Fruit fly (Drosophila melanogaster) whole organism, embryonic: ENCODE measurements around the gene cic.
A peak's percentile ranks its signal among the peaks of the same experiment; 100 is the strongest.

Source experiments
- Adf1 ChIP-seq: fragments of 200-800 bp; sonication (Bioruptor generic); IDR thresholded peaks from 2 replicates; pipeline ENCODE4 v1.3.6; 2022; ENCODE audit warnings: missing biosample characterization, missing genetic modification characterization
- Atf6 ChIP-seq: fragments of 200-800 bp; sonication (Bioruptor generic); IDR thresholded peaks from 2 replicates; pipeline ENCODE4 v1.3.6; 2022; ENCODE audit warnings: missing biosample characterization, missing genetic modification characterization
- Bdp1 ChIP-seq: fragments of 200-800 bp; sonication (Bioruptor generic); optimal IDR thresholded peaks from 3 replicates; lab custom pipeline; 2016; ENCODE audit warnings: missing biosample characterization, missing genetic modification characterization
- CG10321 ChIP-seq: fragments of 200-800 bp; sonication (Bioruptor generic); IDR thresholded peaks from 2 replicates; pipeline ENCODE4 v1.3.6; 2022; ENCODE audit warnings: missing biosample characterization, missing genetic modification characterization
- CG10654 ChIP-seq: fragments of 200-800 bp; sonication (Bioruptor generic); optimal IDR thresholded peaks from 2 replicates; lab custom pipeline; 2016; ENCODE audit warnings: missing biosample characterization, missing genetic modification characterization
- CG11247 ChIP-seq: fragments of 200-800 bp; sonication (Bioruptor generic); IDR thresholded peaks from 2 replicates; pipeline ENCODE4 v1.3.6; 2022; ENCODE audit warnings: missing biosample characterization, missing genetic modification characterization
- CG12236 ChIP-seq: fragments of 200-800 bp; sonication (Bioruptor generic); optimal IDR thresholded peaks from 2 replicates; lab custom pipeline; 2016; ENCODE audit warnings: missing biosample characterization, missing genetic modification characterization
- CG13894 ChIP-seq: fragments of 200-800 bp; sonication (Bioruptor generic); optimal IDR thresholded peaks from 3 replicates; lab custom pipeline; 2018; ENCODE audit warnings: missing biosample characterization, mild to moderate bottlenecking, missing genetic modification characterization, moderate library complexity
- CG14667 ChIP-seq: fragments of 200-800 bp; sonication (Bioruptor generic); IDR thresholded peaks from 2 replicates; pipeline ENCODE4 v1.3.6; 2022; ENCODE audit warnings: missing biosample characterization, missing genetic modification characterization
- CG15479 ChIP-seq: fragments of 200-800 bp; sonication (Bioruptor generic); optimal IDR thresholded peaks from 3 replicates; lab custom pipeline; 2019; ENCODE audit warnings: missing biosample characterization, mild to moderate bottlenecking, missing genetic modification characterization, moderate library complexity
- CG15696 ChIP-seq: fragments of 200-800 bp; sonication (Bioruptor generic); optimal IDR thresholded peaks from 2 replicates; lab custom pipeline; 2019; ENCODE audit warnings: missing biosample characterization, mild to moderate bottlenecking, missing genetic modification characterization, moderate library complexity
- CG18262 ChIP-seq: fragments of 200-800 bp; optimal IDR thresholded peaks from 3 replicates; lab custom pipeline; 2019; ENCODE audit warnings: missing biosample characterization, mild to moderate bottlenecking, missing genetic modification characterization, moderate library complexity
- CG2875 ChIP-seq: fragments of 200-800 bp; sonication (Bioruptor generic); optimal IDR thresholded peaks from 2 replicates; lab custom pipeline; 2017; ENCODE audit warnings: missing biosample characterization, mild to moderate bottlenecking, missing genetic modification characterization, missing genetic modification reagents
- CG3281 ChIP-seq: fragments of 200-800 bp; sonication (Bioruptor generic); optimal IDR thresholded peaks from 3 replicates; lab custom pipeline; 2017; ENCODE audit warnings: missing biosample characterization, mild to moderate bottlenecking, missing genetic modification characterization
- CG4617 ChIP-seq: fragments of 200-800 bp; sonication (Bioruptor generic); optimal IDR thresholded peaks from 3 replicates; lab custom pipeline; 2016; ENCODE audit warnings: missing biosample characterization, missing genetic modification characterization, borderline replicate concordance
- CG7987 ChIP-seq: fragments of 200-800 bp; sonication (Bioruptor generic); optimal IDR thresholded peaks from 2 replicates; lab custom pipeline; 2018; ENCODE audit warnings: missing biosample characterization, mild to moderate bottlenecking, missing genetic modification characterization, moderate library complexity
- CG8281 ChIP-seq: fragments of 200-800 bp; sonication (Bioruptor generic); optimal IDR thresholded peaks from 2 replicates; lab custom pipeline; 2018; ENCODE audit warnings: missing biosample characterization, mild to moderate bottlenecking, missing genetic modification characterization, moderate library complexity
- CG9727 ChIP-seq: fragments of 200-800 bp; sonication (Bioruptor generic); optimal IDR thresholded peaks from 3 replicates; lab custom pipeline; 2017; ENCODE audit warnings: missing biosample characterization, mild to moderate bottlenecking, missing genetic modification characterization
- Deaf1 ChIP-seq: fragments of 200-800 bp; optimal IDR thresholded peaks from 3 replicates; lab custom pipeline; 2019; ENCODE audit warnings: missing biosample characterization, mild to moderate bottlenecking, missing genetic modification characterization, moderate library complexity
- E2f2 ChIP-seq: fragments of 200-800 bp; sonication (Bioruptor generic); IDR thresholded peaks from 2 replicates; pipeline ENCODE4 v1.3.6; 2022; ENCODE audit warnings: missing biosample characterization, missing genetic modification characterization
- Gug ChIP-seq: fragments of 200-800 bp; sonication (Bioruptor generic); IDR thresholded peaks from 4 replicates; pipeline ENCODE4 v1.3.6; 2022; ENCODE audit warnings: missing biosample characterization, missing genetic modification characterization
- HmgD ChIP-seq: fragments of 200-800 bp; sonication (Bioruptor generic); optimal IDR thresholded peaks from 3 replicates; lab custom pipeline; 2016; ENCODE audit warnings: missing biosample characterization, missing genetic modification characterization
- HmgZ ChIP-seq: fragments of 200-800 bp; sonication (Bioruptor generic); optimal IDR thresholded peaks from 2 replicates; lab custom pipeline; 2018; ENCODE audit warnings: missing biosample characterization, mild to moderate bottlenecking, missing genetic modification characterization
- Hr78 ChIP-seq, 2 experiments: fragments of 200-800 bp in 1 of 2; fragments of >200 bp in 1 of 2; sonication (Bioruptor generic) in 1 of 2; optimal IDR thresholded peaks; 2 replicates each; lab custom pipeline; 2017 to 2019; ENCODE audit warnings: missing biosample characterization in 2 of 2, missing genetic modification characterization in 2 of 2, mild to moderate bottlenecking in 1 of 2, moderate library complexity in 1 of 2
- NFAT ChIP-seq: fragments of 200-800 bp; sonication (Bioruptor generic); IDR thresholded peaks from 2 replicates; pipeline ENCODE4 v1.3.6; 2022; ENCODE audit warnings: missing biosample characterization, missing genetic modification characterization
- Nf-YA ChIP-seq: fragments of 200-800 bp; sonication (Bioruptor generic); IDR thresholded peaks from 2 replicates; pipeline ENCODE4 v1.3.6; 2022; ENCODE audit warnings: missing biosample characterization, missing genetic modification characterization
- Oli ChIP-seq: fragments of 200-800 bp; sonication (Bioruptor generic); optimal IDR thresholded peaks from 2 replicates; lab custom pipeline; 2018; ENCODE audit warnings: missing biosample characterization, mild to moderate bottlenecking, missing genetic modification characterization, moderate library complexity
- Opbp ChIP-seq: fragments of 200-800 bp; sonication (Bioruptor generic); IDR thresholded peaks from 3 replicates; pipeline ENCODE4 v1.3.6; 2022; ENCODE audit warnings: missing biosample characterization, missing genetic modification characterization; ENCODE audit not compliant: partially characterized antibody
- Six4 ChIP-seq: fragments of 200-800 bp; sonication (Bioruptor generic); optimal IDR thresholded peaks from 2 replicates; lab custom pipeline; 2016; ENCODE audit warnings: missing biosample characterization, missing genetic modification characterization
- abd-A ChIP-seq: fragments of 200-800 bp; sonication (Bioruptor generic); optimal IDR thresholded peaks from 3 replicates; lab custom pipeline; 2019; ENCODE audit warnings: missing biosample characterization, mild to moderate bottlenecking, missing genetic modification characterization, moderate library complexity
- aop ChIP-seq: fragments of 200-800 bp; sonication (Bioruptor generic); IDR thresholded peaks from 2 replicates; pipeline ENCODE4 v1.3.6; 2022; ENCODE audit warnings: missing biosample characterization, missing genetic modification characterization
- ara ChIP-seq: fragments of 200-800 bp; sonication (Bioruptor generic); IDR thresholded peaks from 2 replicates; pipeline ENCODE4 v1.3.6; 2022; ENCODE audit warnings: missing biosample characterization, missing genetic modification characterization
- cato ChIP-seq: fragments of 200-800 bp; sonication (Bioruptor generic); optimal IDR thresholded peaks from 2 replicates; lab custom pipeline; 2016; ENCODE audit warnings: missing biosample characterization, missing genetic modification characterization, borderline replicate concordance
- ci ChIP-seq: fragments of 200-800 bp; sonication (Bioruptor generic); IDR thresholded peaks from 3 replicates; pipeline ENCODE4 v1.3.6; 2022; ENCODE audit warnings: missing biosample characterization, missing genetic modification characterization
- dati ChIP-seq: fragments of 200-800 bp; sonication (Bioruptor generic); IDR thresholded peaks from 2 replicates; pipeline ENCODE4 v1.3.6; 2022; ENCODE audit warnings: missing biosample characterization, missing genetic modification characterization
- dimm ChIP-seq: fragments of 200-800 bp; sonication (Bioruptor generic); IDR thresholded peaks from 2 replicates; pipeline ENCODE4 v1.3.6; 2022; ENCODE audit warnings: missing biosample characterization, missing genetic modification characterization
- dysf ChIP-seq: fragments of 200-800 bp; sonication (Bioruptor generic); IDR thresholded peaks from 3 replicates; pipeline ENCODE4 v1.3.6; 2022; ENCODE audit warnings: missing biosample characterization, missing genetic modification characterization
- emc ChIP-seq: fragments of 200-800 bp; sonication (Bioruptor generic); optimal IDR thresholded peaks from 2 replicates; lab custom pipeline; 2016; ENCODE audit warnings: missing biosample characterization, missing genetic modification characterization
- ewg ChIP-seq: fragments of 200-800 bp; sonication (Bioruptor generic); optimal IDR thresholded peaks from 3 replicates; lab custom pipeline; 2017; ENCODE audit warnings: mild to moderate bottlenecking, missing biosample characterization, missing genetic modification reagents, missing genetic modification characterization
- exex ChIP-seq: fragments of 200-800 bp; sonication (Bioruptor generic); optimal IDR thresholded peaks from 4 replicates; lab custom pipeline; 2018; ENCODE audit warnings: missing biosample characterization, mild to moderate bottlenecking, missing genetic modification characterization, moderate library complexity
- hb ChIP-seq: fragments of 200-800 bp; sonication (Bioruptor generic); IDR thresholded peaks from 3 replicates; pipeline ENCODE4 v1.3.6; 2022; ENCODE audit warnings: missing biosample characterization, missing genetic modification characterization; ENCODE audit not compliant: partially characterized antibody
- ind ChIP-seq: fragments of 200-800 bp; sonication (Bioruptor generic); optimal IDR thresholded peaks from 3 replicates; lab custom pipeline; 2016; ENCODE audit warnings: missing biosample characterization, missing genetic modification characterization
- luna ChIP-seq: fragments of 200-800 bp; sonication (Bioruptor generic); optimal IDR thresholded peaks from 2 replicates; lab custom pipeline; 2016; ENCODE audit warnings: missing biosample characterization, missing genetic modification characterization
- odd ChIP-seq: fragments of 200-800 bp; sonication (Bioruptor generic); optimal IDR thresholded peaks from 2 replicates; lab custom pipeline; 2017; ENCODE audit warnings: missing biosample characterization, mild to moderate bottlenecking, missing genetic modification characterization
- pros ChIP-seq: fragments of 200-800 bp; sonication (Bioruptor generic); optimal IDR thresholded peaks from 3 replicates; lab custom pipeline; 2019; ENCODE audit warnings: missing biosample characterization, mild to moderate bottlenecking, missing genetic modification characterization, moderate library complexity
- scrt ChIP-seq: fragments of 200-800 bp; sonication (Bioruptor generic); optimal IDR thresholded peaks from 2 replicates; lab custom pipeline; 2018; ENCODE audit warnings: missing biosample characterization, mild to moderate bottlenecking, missing genetic modification characterization, moderate library complexity
- twi ChIP-seq: fragments of 200-800 bp; optimal IDR thresholded peaks from 2 replicates; lab custom pipeline; 2019; ENCODE audit warnings: missing biosample characterization, mild to moderate bottlenecking, missing genetic modification characterization, moderate library complexity
- zfh1 ChIP-seq: fragments of 200-800 bp; sonication (Bioruptor generic); IDR thresholded peaks from 3 replicates; pipeline ENCODE4 v1.3.6; 2022; ENCODE audit warnings: missing biosample characterization, missing genetic modification characterization

The cic gene

dm6 chr3R:20292030-20292879, 39.7 kb downstream of the cic start (continued):
- TF ChIP-seq Hr78 (GFP tag; optimal IDR thresholded peaks at IDR 0.05; lab: Kevin White, UChicago) (peak in 1 of 2 experiments; percentile 98), CG3281 (no peak), hb (no peak), exex (no peak), CG15479 (GFP tag; lab: Kevin White, UChicago) (peak; percentile 98), dimm (no peak), CG8281 (tag; lab: Kevin White, UChicago) (no peak), Gug (peak; percentile 26; the same call in 1 of the 4 replicates), CG11247 (GFP tag; lab: Robert Waterston, UW) (no peak; the same call in 1 of the 2 replicates), ci (0 out of 3 replicates have a peak, but pooled peaks have one; percentile 36), ewg (no peak), CG12236 (GFP tag; lab: Kevin White, UChicago) (peak; percentile 63), CG10654 (GFP tag; lab: Kevin White, UChicago) (peak; percentile 24), NFAT (GFP tag; lab: Robert Waterston, UW) (no peak), Adf1 (GFP tag; lab: Robert Waterston, UW) (peak; percentile 35), ara (GFP tag; lab: Robert Waterston, UW) (peak; percentile 58; the same call in 1 of the 2 replicates), E2f2 (no peak), twi (tag; lab: Kevin White, UChicago) (peak; percentile 65), Atf6 (no peak), CG13894 (tag; lab: Kevin White, UChicago) (no peak), CG9727 (peak; percentile 88), pros (peak; percentile 57), Opbp (GFP tag; lab: Robert Waterston, UW) (no peak), Bdp1 (GFP tag; lab: Kevin White, UChicago) (no peak), HmgD (no peak), Six4 (GFP tag; lab: Kevin White, UChicago) (peak; percentile 39), CG15696 (peak; percentile 87), Deaf1 (no peak), CG10321 (GFP tag; lab: Robert Waterston, UW) (no peak), emc (GFP tag; lab: Kevin White, UChicago) (no peak), cato (GFP tag; lab: Kevin White, UChicago) (peak; percentile 52), zfh1 (GFP tag; lab: Robert Waterston, UW) (peak; percentile 68; the same call in 2 of the 3 replicates), ind (peak; percentile 7), CG4617 (no peak), aop (GFP tag; lab: Robert Waterston, UW) (0 out of 2 replicates have a peak, but pooled peaks have one; percentile 48), CG18262 (tag; lab: Kevin White, UChicago) (peak; percentile 91), Nf-YA (GFP tag; lab: Robert Waterston, UW) (no peak), odd (GFP tag; lab: Kevin White, UChicago) (peak; percentile 46), dati (no peak), scrt (GFP tag; lab: Kevin White, UChicago) (no peak), Oli (tag; lab: Kevin White, UChicago) (peak; percentile 75), CG2875 (GFP tag; lab: Kevin White, UChicago) (no peak), HmgZ (tag; lab: Kevin White, UChicago) (no peak), abd-A (tag; lab: Kevin White, UChicago) (no peak), CG14667 (peak; percentile 22; the same call in 1 of the 2 replicates), dysf (0 out of 3 replicates have a peak, but pooled peaks have one; percentile 14), luna (no peak), CG7987 (no peak)
